Fruit fly (Drosophila melanogaster): ENCODE results near the gene Wee1.

dm6 chr2L:6919850-6920660 lies 6.1 kb upstream of the Wee1 start, which contains the start of gene x16:
- TF ChIP-seq CG34367 (tag; optimal IDR thresholded peaks at IDR 0.05): no peak
- TF ChIP-seq CG12605 (GFP tag; IDR thresholded peaks at IDR 0.05): no peak
- no peak for TF ChIP-seq CG13204 (GFP tag; optimal IDR thresholded peaks at IDR 0.05)
- TF ChIP-seq D1 (tag; optimal IDR thresholded peaks at IDR 0.05): no peak
- TF ChIP-seq EcR (GFP tag; optimal IDR thresholded peaks at IDR 0.05): no peak
- no peak for TF ChIP-seq CG32121 (GFP tag; IDR thresholded peaks at IDR 0.05)
- TF ChIP-seq Snoo (tag; optimal IDR thresholded peaks at IDR 0.05): no peak
- no peak for TF ChIP-seq CG4496 (GFP tag; IDR thresholded peaks at IDR 0.05)
